Fruit fly (Drosophila melanogaster): ENCODE results near the gene Gyc76C.

Gyc76C gene

dm6 chr3L:19801105-19801504, 7.7 kb upstream of the Gyc76C start, which contains the start of gene CG14102 (continued):
- TF ChIP-seq lbe (GFP tag; optimal IDR thresholded peaks at IDR 0.05) (peak; percentile 27), CG13287 (GFP tag; IDR thresholded peaks at IDR 0.05; ENCODE audit: partially characterized antibody) (peak; percentile 59), Optix (GFP tag; IDR thresholded peaks at IDR 0.05) (no peak), CG18011 (GFP tag; optimal IDR thresholded peaks at IDR 0.05) (no peak), CG2129 (GFP tag; IDR thresholded peaks at IDR 0.05; ENCODE audit: partially characterized antibody) (0 out of 2 replicates have a peak, but pooled peaks have one; percentile 29), inv (GFP tag; IDR thresholded peaks at IDR 0.05; ENCODE audit: partially characterized antibody) (peak; percentile 44)

- no peak for TF ChIP-seq Deaf1 (tag; optimal IDR thresholded peaks at IDR 0.05)
- TF ChIP-seq cas (GFP tag; IDR thresholded peaks at IDR 0.05), result no peak
- no peak for TF ChIP-seq CG4282 (GFP tag; optimal IDR thresholded peaks at IDR 0.05)
- no peak for TF ChIP-seq Ada2b (GFP tag; IDR thresholded peaks at IDR 0.05)
- no peak for TF ChIP-seq ftz-f1 (GFP tag; optimal IDR thresholded peaks at IDR 0.05)
- no peak for TF ChIP-seq corto (GFP tag; optimal IDR thresholded peaks at IDR 0.05)
- TF ChIP-seq dmrt11E (tag; optimal IDR thresholded peaks at IDR 0.05), result no peak
- no peak for TF ChIP-seq pfk (GFP tag; optimal IDR thresholded peaks at IDR 0.05)
Observed at dm6 chr3L:19798978-19799377, 5.6 kb upstream of the Gyc76C start, which contains the start of gene Ir76a. TSS of gene Ir76a (plus strand) at chr3L:19799278.

- TF ChIP-seq nom (GFP tag; optimal IDR thresholded peaks at IDR 0.05) (peak; percentile 78), sob (GFP tag; IDR thresholded peaks at IDR 0.05) (peak; percentile 75), dan (GFP tag; IDR thresholded peaks at IDR 0.05) (no peak), row (GFP tag; IDR thresholded peaks at IDR 0.05) (peak; percentile 90), HLH3B (GFP tag; IDR thresholded peaks at IDR 0.05) (peak; percentile 63), CG17328 (GFP tag; IDR thresholded peaks at IDR 0.05) (peak; percentile 66), fd102C (GFP tag; optimal IDR thresholded peaks at IDR 0.05) (no peak), CG8924 (tag; optimal IDR thresholded peaks at IDR 0.05) (peak; percentile 86), kay (GFP tag; optimal IDR thresholded peaks at IDR 0.05) (peak; percentile 87), eve (GFP tag; optimal IDR thresholded peaks at IDR 0.05) (no peak), ttk (GFP tag; IDR thresholded peaks at IDR 0.05) (no peak; the same call in 1 of the 2 replicates), CG2202 (tag; optimal IDR thresholded peaks at IDR 0.05) (peak; percentile 53), Tbp (GFP tag; optimal IDR thresholded peaks at IDR 0.05) (no peak), CG4707 (GFP tag; optimal IDR thresholded peaks at IDR 0.05) (peak; percentile 81), chm (GFP tag; IDR thresholded peaks at IDR 0.05) (peak; percentile 51; the same call in 1 of the 2 replicates), bsh (GFP tag; optimal IDR thresholded peaks at IDR 0.05) (peak; percentile 74 to 93), Awh (GFP tag; IDR thresholded peaks at IDR 0.05) (peak; percentile 68), Scr (GFP tag; IDR thresholded peaks at IDR 0.05; ENCODE audit: partially characterized antibody) (no peak; the same call in 1 of the 2 replicates), ems (GFP tag; optimal IDR thresholded peaks at IDR 0.05) (peak; percentile 72), CG6813 (GFP tag; optimal IDR thresholded peaks at IDR 0.05) (peak; percentile 82), Dp (GFP tag; optimal IDR thresholded peaks at IDR 0.05) (no peak), ranshi (GFP tag; IDR thresholded peaks at IDR 0.05) (peak; percentile 43), Fer2 (tag; optimal IDR thresholded peaks at IDR 0.05) (peak; percentile 49), CG13296 (GFP tag; optimal IDR thresholded peaks at IDR 0.05) (peak; percentile 90), pros (GFP tag; optimal IDR thresholded peaks at IDR 0.05) (peak; percentile 51), CG9932 (GFP tag; IDR thresholded peaks at IDR 0.05) (peak; percentile 82), CG17568 (GFP tag; optimal IDR thresholded peaks at IDR 0.05) (no peak), Mes4 (GFP tag; optimal IDR thresholded peaks at IDR 0.05) (peak; percentile 71), CG7271 (tag; optimal IDR thresholded peaks at IDR 0.05) (no peak), ap (GFP tag; IDR thresholded peaks at IDR 0.05) (0 out of 2 replicates have a peak, but pooled peaks have one; percentile 28), HmgZ (tag; optimal IDR thresholded peaks at IDR 0.05) (peak; percentile 74), Oli (tag; optimal IDR thresholded peaks at IDR 0.05) (peak; percentile 90), CG9797 (GFP tag; optimal IDR thresholded peaks at IDR 0.05) (no peak)
Observed at dm6 chr3L:19794203-19794802, 934 bp upstream of the Gyc76C start.
